Worm (Caenorhabditis elegans) whole organism, L1 larva: ENCODE measurements around the gene F54D12.10.

Source experiments
- C16A3.4 ChIP-seq: fragments of 150-350 bp; optimal IDR thresholded peaks from 2 replicates; lab custom pipeline; 2014; ENCODE audit warnings: missing biosample characterization, missing genetic modification characterization
- C34B4.2 ChIP-seq: sonication (generic microtip); optimal IDR thresholded peaks from 2 replicates; lab custom pipeline; 2017; ENCODE audit warnings: mild to moderate bottlenecking, missing genetic modification characterization, missing compliant biosample characterization
- F16B12.6 ChIP-seq: fragments of 150-350 bp; optimal IDR thresholded peaks from 2 replicates; lab custom pipeline; 2014; ENCODE audit warnings: missing biosample characterization, missing genetic modification characterization
- Y116A8C.19 ChIP-seq: sonication (generic microtip); optimal IDR thresholded peaks from 2 replicates; lab custom pipeline; 2016; ENCODE audit warnings: missing compliant biosample characterization, missing genetic modification characterization, borderline replicate concordance
- alr-1 ChIP-seq: fragments of 200-800 bp; sonication (Bioruptor generic); optimal IDR thresholded peaks from 2 replicates; lab custom pipeline; 2018; ENCODE audit warnings: borderline replicate concordance, mild to moderate bottlenecking, missing genetic modification characterization, missing compliant biosample characterization
- ama-1 ChIP-seq: fragments of 150-350 bp; optimal IDR thresholded peaks from 2 replicates; lab custom pipeline; 2014
- blmp-1 ChIP-seq: fragments of 150-350 bp; optimal IDR thresholded peaks from 2 replicates; lab custom pipeline; 2014; ENCODE audit warnings: missing biosample characterization, missing genetic modification characterization
- ceh-63 ChIP-seq: fragments of 200-800 bp; sonication (Bioruptor generic); optimal IDR thresholded peaks from 2 replicates; lab custom pipeline; 2018; ENCODE audit warnings: mild to moderate bottlenecking, missing genetic modification characterization, missing compliant biosample characterization
- ceh-8 ChIP-seq: fragments of 200-800 bp; sonication (Bioruptor generic); optimal IDR thresholded peaks from 2 replicates; lab custom pipeline; 2018; ENCODE audit warnings: mild to moderate bottlenecking, missing genetic modification characterization, moderate library complexity, missing compliant biosample characterization
- ceh-82 ChIP-seq, 3 experiments: fragments of 150-350 bp in 1 of 3; sonication (generic microtip) in 2 of 3; optimal IDR thresholded peaks; 2 replicates each; lab custom pipeline; 2014 to 2017; ENCODE audit warnings: missing biosample characterization in 3 of 3, missing genetic modification characterization in 3 of 3
- ces-1 ChIP-seq: fragments of 150-350 bp; optimal IDR thresholded peaks from 2 replicates; lab custom pipeline; 2014; ENCODE audit warnings: missing biosample characterization, missing genetic modification reagents, missing genetic modification characterization
- efl-3 ChIP-seq: fragments of 200-800 bp; sonication (Bioruptor generic); optimal IDR thresholded peaks from 2 replicates; lab custom pipeline; 2018; ENCODE audit warnings: mild to moderate bottlenecking, missing genetic modification characterization, missing compliant biosample characterization
- egl-13 ChIP-seq: sonication (generic microtip); optimal IDR thresholded peaks from 2 replicates; lab custom pipeline; 2016; ENCODE audit warnings: missing genotype, missing genetic modification reagents, missing genetic modification characterization, missing compliant biosample characterization
- egl-27 ChIP-seq, 2 experiments: fragments of 150-350 bp in 1 of 2; sonication (generic microtip); optimal IDR thresholded peaks; 3 replicates each; lab custom pipeline; 2017 to 2018; ENCODE audit warnings: missing biosample characterization in 2 of 2, missing genetic modification characterization in 2 of 2, missing genetic modification reagents in 2 of 2
- elt-2 ChIP-seq: sonication (generic microtip); optimal IDR thresholded peaks from 2 replicates; lab custom pipeline; 2016; ENCODE audit warnings: missing genetic modification characterization, mild to moderate bottlenecking, inconsistent platforms, missing compliant biosample characterization, missing genetic modification reagents
- elt-3 ChIP-seq, 6 experiments: fragments of 150-350 bp in 1 of 6; sonication (generic microtip); optimal IDR thresholded peaks; 2 replicates each; lab custom pipeline; 2017 to 2018; ENCODE audit warnings: missing biosample characterization in 6 of 6, missing genetic modification characterization in 6 of 6, inconsistent platforms in 1 of 6
- fkh-10 ChIP-seq: sonication (generic microtip); optimal IDR thresholded peaks from 2 replicates; lab custom pipeline; 2017; ENCODE audit warnings: missing biosample characterization, missing genetic modification reagents, missing genetic modification characterization
- fkh-4 ChIP-seq: sonication (generic microtip); optimal IDR thresholded peaks from 2 replicates; lab custom pipeline; 2016; ENCODE audit warnings: missing compliant biosample characterization, missing genetic modification characterization, borderline replicate concordance
- fkh-8 ChIP-seq: sonication (generic microtip); optimal IDR thresholded peaks from 2 replicates; lab custom pipeline; 2016; ENCODE audit warnings: mild to moderate bottlenecking, missing genetic modification characterization, missing compliant biosample characterization
- fos-1 ChIP-seq: fragments of 150-350 bp; optimal IDR thresholded peaks from 2 replicates; lab custom pipeline; 2014; ENCODE audit warnings: missing biosample characterization, missing genetic modification characterization
- grh-1 ChIP-seq: fragments of 200-800 bp; sonication (Bioruptor generic); IDR thresholded peaks from 2 replicates; pipeline ENCODE4 v1.3.6; 2022; ENCODE audit warnings: missing genetic modification reagents, missing genetic modification characterization, missing compliant biosample characterization
- hlh-17 ChIP-seq: fragments of 200-800 bp; sonication (Bioruptor generic); optimal IDR thresholded peaks from 2 replicates; lab custom pipeline; 2018; ENCODE audit warnings: missing genetic modification characterization, mild to moderate bottlenecking, missing compliant biosample characterization, moderate library complexity, borderline replicate concordance
- hpl-2 ChIP-seq: fragments of 150-350 bp; optimal IDR thresholded peaks from 2 replicates; lab custom pipeline; 2014; ENCODE audit warnings: missing biosample characterization, missing genetic modification reagents, missing genetic modification characterization
- irx-1 ChIP-seq: sonication (generic microtip); optimal IDR thresholded peaks from 2 replicates; lab custom pipeline; 2016; ENCODE audit warnings: missing genetic modification characterization, missing compliant biosample characterization
- isw-1 ChIP-seq: fragments of 200-800 bp; sonication (Bioruptor generic); IDR thresholded peaks from 2 replicates; pipeline ENCODE4 v1.3.6; 2022; ENCODE audit warnings: missing genetic modification characterization, missing compliant biosample characterization
- jun-1 ChIP-seq: fragments of 150-350 bp; optimal IDR thresholded peaks from 2 replicates; lab custom pipeline; 2014; ENCODE audit warnings: missing biosample characterization, missing genetic modification reagents, missing genetic modification characterization
- lin-35 ChIP-seq, 2 experiments: fragments of 150-350 bp; optimal IDR thresholded peaks; 2 replicates each; lab custom pipeline; 2014; ENCODE audit warnings: missing biosample characterization in 2 of 2, missing genetic modification characterization in 2 of 2, missing genetic modification reagents in 2 of 2
- lir-3 ChIP-seq: sonication (generic microtip); optimal IDR thresholded peaks from 2 replicates; lab custom pipeline; 2016; ENCODE audit warnings: mild to moderate bottlenecking, missing genetic modification characterization, moderate library complexity, missing compliant biosample characterization; ENCODE audit not compliant: poor library complexity
- lsy-2 ChIP-seq, 2 experiments: fragments of 150-350 bp; optimal IDR thresholded peaks; 2 replicates each; lab custom pipeline; 2014; ENCODE audit warnings: missing biosample characterization in 2 of 2, missing genetic modification characterization in 2 of 2
- mef-2 ChIP-seq: fragments of 150-350 bp; optimal IDR thresholded peaks from 2 replicates; lab custom pipeline; 2014; ENCODE audit warnings: missing biosample characterization, missing genetic modification characterization
- mep-1 ChIP-seq: fragments of 150-350 bp; optimal IDR thresholded peaks from 2 replicates; lab custom pipeline; 2014; ENCODE audit warnings: missing biosample characterization, missing genetic modification characterization
- nhr-11 ChIP-seq: fragments of 150-350 bp; optimal IDR thresholded peaks from 2 replicates; lab custom pipeline; 2014; ENCODE audit warnings: missing biosample characterization, missing genetic modification characterization
- nhr-12 ChIP-seq: sonication (generic microtip); optimal IDR thresholded peaks from 2 replicates; lab custom pipeline; 2017; ENCODE audit warnings: missing biosample characterization, missing genetic modification characterization
- nhr-19 ChIP-seq: fragments of 200-800 bp; sonication (Bioruptor generic); conservative IDR thresholded peaks from 2 replicates; pipeline ENCODE4 v1.3.6; 2022; ENCODE audit warnings: missing genetic modification characterization, missing compliant biosample characterization
- nhr-20 ChIP-seq: sonication (generic microtip); optimal IDR thresholded peaks from 2 replicates; lab custom pipeline; 2016; ENCODE audit warnings: mild to moderate bottlenecking, missing genetic modification characterization, missing compliant biosample characterization
- nhr-237 ChIP-seq: fragments of 150-350 bp; optimal IDR thresholded peaks from 2 replicates; lab custom pipeline; 2014; ENCODE audit warnings: missing biosample characterization, missing genetic modification characterization
- nhr-47 ChIP-seq: sonication (generic microtip); optimal IDR thresholded peaks from 2 replicates; lab custom pipeline; 2016; ENCODE audit warnings: mild to moderate bottlenecking, missing genetic modification characterization, moderate library complexity, missing compliant biosample characterization
- nhr-71 ChIP-seq: sonication (generic microtip); optimal IDR thresholded peaks from 2 replicates; lab custom pipeline; 2016; ENCODE audit warnings: mild to moderate bottlenecking, missing genetic modification characterization, moderate library complexity, missing compliant biosample characterization
- nhr-76 ChIP-seq: sonication (generic microtip); optimal IDR thresholded peaks from 2 replicates; lab custom pipeline; 2017; ENCODE audit warnings: missing biosample characterization, missing genetic modification characterization
- nhr-77 ChIP-seq: fragments of 150-350 bp; optimal IDR thresholded peaks from 2 replicates; lab custom pipeline; 2014; ENCODE audit warnings: missing biosample characterization, missing genetic modification characterization
- nhr-84 ChIP-seq: sonication (generic microtip); optimal IDR thresholded peaks from 2 replicates; lab custom pipeline; 2017; ENCODE audit warnings: missing biosample characterization, missing genetic modification characterization
- nhr-90 ChIP-seq: sonication (generic microtip); optimal IDR thresholded peaks from 2 replicates; lab custom pipeline; 2016; ENCODE audit warnings: mild to moderate bottlenecking, missing genetic modification characterization, missing compliant biosample characterization; ENCODE audit not compliant: poor library complexity
- pax-3 ChIP-seq: fragments of 200-800 bp; sonication (Bioruptor generic); optimal IDR thresholded peaks from 2 replicates; lab custom pipeline; 2018; ENCODE audit warnings: mild to moderate bottlenecking, missing genetic modification characterization, moderate library complexity, missing compliant biosample characterization
- skn-1 ChIP-seq: fragments of 150-350 bp; optimal IDR thresholded peaks from 2 replicates; lab custom pipeline; 2014; ENCODE audit warnings: missing biosample characterization, missing genetic modification characterization
- sox-4 ChIP-seq: sonication (generic microtip); optimal IDR thresholded peaks from 2 replicates; lab custom pipeline; 2016; ENCODE audit warnings: missing genetic modification characterization, missing compliant biosample characterization
- swsn-7 ChIP-seq: sonication (generic microtip); optimal IDR thresholded peaks from 2 replicates; lab custom pipeline; 2016; ENCODE audit warnings: missing genetic modification characterization, missing compliant biosample characterization
- unc-30 ChIP-seq: sonication (generic microtip); optimal IDR thresholded peaks from 2 replicates; lab custom pipeline; 2017; ENCODE audit warnings: missing biosample characterization, missing genetic modification characterization
- unc-98 ChIP-seq: fragments of 200-800 bp; sonication (Bioruptor generic); IDR thresholded peaks from 2 replicates; pipeline ENCODE4 v1.3.6; 2022; ENCODE audit warnings: missing genetic modification characterization, missing compliant biosample characterization
- vab-15 ChIP-seq: sonication (generic microtip); optimal IDR thresholded peaks from 2 replicates; lab custom pipeline; 2017; ENCODE audit warnings: missing genotype, mild to moderate bottlenecking, missing genetic modification characterization, missing compliant biosample characterization
- xbp-1 ChIP-seq: sonication (generic microtip); optimal IDR thresholded peaks from 2 replicates; lab custom pipeline; 2016; ENCODE audit warnings: missing genetic modification characterization, missing compliant biosample characterization
- zag-1 ChIP-seq: fragments of 150-350 bp; optimal IDR thresholded peaks from 2 replicates; lab custom pipeline; 2014; ENCODE audit warnings: missing biosample characterization, missing genetic modification characterization
- zip-4 ChIP-seq: fragments of 200-800 bp; sonication (Bioruptor generic); optimal IDR thresholded peaks from 2 replicates; lab custom pipeline; 2018; ENCODE audit warnings: mild to moderate bottlenecking, missing genetic modification characterization, moderate library complexity, missing compliant biosample characterization
- ztf-4 ChIP-seq: fragments of 150-350 bp; optimal IDR thresholded peaks from 2 replicates; lab custom pipeline; 2014; ENCODE audit warnings: missing biosample characterization, missing genetic modification characterization

F54D12.10 gene

ce11 chrII:1402167-1402619 lies 24.0 kb upstream of the F54D12.10 start, which contains the start of gene Y51H7C.7 (continued):
- TF ChIP-seq ceh-8 (no peak), ama-1 (lab: Kevin White, UChicago) (no peak), lin-35 (GFP tag; optimal IDR thresholded peaks at IDR 0.05; lab: Kevin White, UChicago) (peak; percentile 37 to 66), isw-1 (GFP tag; lab: Robert Waterston, UW) (peak; percentile 56), nhr-11 (tag; lab: Kevin White, UChicago) (peak; percentile 10), elt-3 (tag; optimal IDR thresholded peaks at IDR 0.05; lab: Kevin White, UChicago) (peak in 2 of 6 experiments; percentile 16 to 49), jun-1 (tag; lab: Kevin White, UChicago) (no peak), nhr-20 (tag; lab: Kevin White, UChicago) (peak; percentile 68), nhr-47 (peak; percentile 85), mep-1 (tag; lab: Kevin White, UChicago) (no peak), Y116A8C.19 (no peak), F16B12.6 (tag; lab: Kevin White, UChicago) (peak; percentile 55), nhr-71 (tag; lab: Kevin White, UChicago) (no peak), ceh-63 (GFP tag; lab: Kevin White, UChicago) (no peak), fkh-4 (peak; percentile 7), pax-3 (tag; lab: Kevin White, UChicago) (no peak), nhr-19 (GFP tag; lab: Robert Waterston, UW) (peak; percentile 65), lsy-2 (tag; optimal IDR thresholded peaks at IDR 0.05; lab: Kevin White, UChicago) (peak in 1 of 2 experiments; percentile 84), C16A3.4 (tag; lab: Kevin White, UChicago) (peak; percentile 27), C34B4.2 (tag; lab: Kevin White, UChicago) (no peak), egl-27 (tag; optimal IDR thresholded peaks at IDR 0.05; lab: Kevin White, UChicago) (no peak), mef-2 (tag; lab: Kevin White, UChicago) (no peak), irx-1 (tag; lab: Kevin White, UChicago) (peak; percentile 81), blmp-1 (no peak), sox-4 (tag; lab: Kevin White, UChicago) (peak; percentile 10), hlh-17 (no peak), fos-1 (tag; lab: Kevin White, UChicago) (peak; percentile 22), lir-3 (tag; lab: Kevin White, UChicago) (no peak), unc-30 (tag; lab: Kevin White, UChicago) (no peak), vab-15 (no peak), fkh-8 (tag; lab: Kevin White, UChicago) (peak; percentile 24), alr-1 (no peak), xbp-1 (tag; lab: Kevin White, UChicago) (peak; percentile 69), nhr-90 (tag; lab: Kevin White, UChicago) (peak; percentile 74), skn-1 (peak; percentile 61), nhr-84 (tag; lab: Kevin White, UChicago) (no peak), efl-3 (no peak), egl-13 (peak; percentile 48), unc-98 (GFP tag; lab: Robert Waterston, UW) (no peak), nhr-76 (tag; lab: Kevin White, UChicago) (no peak), ztf-4 (tag; lab: Kevin White, UChicago) (no peak), fkh-10 (GFP tag; lab: Kevin White, UChicago) (no peak), elt-2 (peak; percentile 25), nhr-237 (no peak), ces-1 (GFP tag; lab: Kevin White, UChicago) (no peak), ceh-82 (tag; optimal IDR thresholded peaks at IDR 0.05; lab: Kevin White, UChicago) (peak; percentile 72 to 90 (median 72)), zag-1 (tag; lab: Kevin White, UChicago) (no peak), swsn-7 (tag; lab: Kevin White, UChicago) (peak; percentile 71), nhr-12 (tag; lab: Kevin White, UChicago) (no peak), nhr-77 (tag; lab: Kevin White, UChicago) (no peak), grh-1 (peak; percentile 54), hpl-2 (GFP tag; lab: Kevin White, UChicago) (no peak), zip-4 (no peak)
